Worm (Caenorhabditis elegans) whole organism, L1 larva: ENCODE measurements around the gene C29F5.8.
A peak's percentile ranks its signal among the peaks of the same experiment; 100 is the strongest.

Experiments used
- C04F5.9 ChIP-seq: sonication (generic microtip); optimal IDR thresholded peaks from 2 replicates; lab custom pipeline; 2016; ENCODE audit warnings: missing genetic modification characterization, missing compliant biosample characterization
- F16B12.6 ChIP-seq: fragments of 150-350 bp; optimal IDR thresholded peaks from 2 replicates; lab custom pipeline; 2014; ENCODE audit warnings: missing biosample characterization, missing genetic modification characterization
- ama-1 ChIP-seq: fragments of 150-350 bp; optimal IDR thresholded peaks from 2 replicates; lab custom pipeline; 2014
- ceh-88 ChIP-seq: fragments of 200-800 bp; sonication (Bioruptor generic); IDR thresholded peaks from 2 replicates; pipeline ENCODE4 v1.3.6; 2022; ENCODE audit warnings: missing genetic modification characterization, missing compliant biosample characterization
- ces-1 ChIP-seq: fragments of 150-350 bp; optimal IDR thresholded peaks from 2 replicates; lab custom pipeline; 2014; ENCODE audit warnings: missing biosample characterization, missing genetic modification reagents, missing genetic modification characterization
- dsc-1 ChIP-seq: sonication (generic microtip); optimal IDR thresholded peaks from 2 replicates; lab custom pipeline; 2016; ENCODE audit warnings: mild to moderate bottlenecking, missing genetic modification characterization, missing compliant biosample characterization
- efl-3 ChIP-seq: fragments of 200-800 bp; sonication (Bioruptor generic); optimal IDR thresholded peaks from 2 replicates; lab custom pipeline; 2018; ENCODE audit warnings: mild to moderate bottlenecking, missing genetic modification characterization, missing compliant biosample characterization
- egl-27 ChIP-seq, 2 experiments: fragments of 150-350 bp in 1 of 2; sonication (generic microtip); optimal IDR thresholded peaks; 3 replicates each; lab custom pipeline; 2017 to 2018; ENCODE audit warnings: missing biosample characterization in 2 of 2, missing genetic modification characterization in 2 of 2, missing genetic modification reagents in 2 of 2
- elt-2 ChIP-seq: sonication (generic microtip); optimal IDR thresholded peaks from 2 replicates; lab custom pipeline; 2016; ENCODE audit warnings: missing genetic modification characterization, mild to moderate bottlenecking, inconsistent platforms, missing compliant biosample characterization, missing genetic modification reagents
- elt-3 ChIP-seq, 6 experiments: fragments of 150-350 bp in 1 of 6; sonication (generic microtip); optimal IDR thresholded peaks; 2 replicates each; lab custom pipeline; 2017 to 2018; ENCODE audit warnings: missing biosample characterization in 6 of 6, missing genetic modification characterization in 6 of 6, inconsistent platforms in 1 of 6
- grh-1 ChIP-seq: fragments of 200-800 bp; sonication (Bioruptor generic); IDR thresholded peaks from 2 replicates; pipeline ENCODE4 v1.3.6; 2022; ENCODE audit warnings: missing genetic modification reagents, missing genetic modification characterization, missing compliant biosample characterization
- irx-1 ChIP-seq: sonication (generic microtip); optimal IDR thresholded peaks from 2 replicates; lab custom pipeline; 2016; ENCODE audit warnings: missing genetic modification characterization, missing compliant biosample characterization
- lin-13 ChIP-seq: fragments of 150-350 bp; optimal IDR thresholded peaks from 2 replicates; lab custom pipeline; 2014; ENCODE audit warnings: missing biosample characterization, missing genetic modification reagents, missing genetic modification characterization
- lin-15B ChIP-seq: fragments of 150-350 bp; sonication (generic microtip); optimal IDR thresholded peaks from 3 replicates; lab custom pipeline; 2014; ENCODE audit warnings: missing biosample characterization, missing genetic modification characterization
- lin-39 ChIP-seq: fragments of 150-350 bp; optimal IDR thresholded peaks from 2 replicates; lab custom pipeline; 2014; ENCODE audit warnings: missing biosample characterization, missing genetic modification reagents, missing genetic modification characterization
- nhr-11 ChIP-seq: fragments of 150-350 bp; optimal IDR thresholded peaks from 2 replicates; lab custom pipeline; 2014; ENCODE audit warnings: missing biosample characterization, missing genetic modification characterization
- nhr-19 ChIP-seq: fragments of 200-800 bp; sonication (Bioruptor generic); conservative IDR thresholded peaks from 2 replicates; pipeline ENCODE4 v1.3.6; 2022; ENCODE audit warnings: missing genetic modification characterization, missing compliant biosample characterization
- nhr-20 ChIP-seq: sonication (generic microtip); optimal IDR thresholded peaks from 2 replicates; lab custom pipeline; 2016; ENCODE audit warnings: mild to moderate bottlenecking, missing genetic modification characterization, missing compliant biosample characterization
- nhr-28 ChIP-seq: fragments of 150-350 bp; optimal IDR thresholded peaks from 2 replicates; lab custom pipeline; 2014; ENCODE audit warnings: missing biosample characterization, missing genetic modification characterization
- nhr-47 ChIP-seq: sonication (generic microtip); optimal IDR thresholded peaks from 2 replicates; lab custom pipeline; 2016; ENCODE audit warnings: mild to moderate bottlenecking, missing genetic modification characterization, moderate library complexity, missing compliant biosample characterization
- nhr-71 ChIP-seq: sonication (generic microtip); optimal IDR thresholded peaks from 2 replicates; lab custom pipeline; 2016; ENCODE audit warnings: mild to moderate bottlenecking, missing genetic modification characterization, moderate library complexity, missing compliant biosample characterization
- nhr-77 ChIP-seq: fragments of 150-350 bp; optimal IDR thresholded peaks from 2 replicates; lab custom pipeline; 2014; ENCODE audit warnings: missing biosample characterization, missing genetic modification characterization
- nhr-84 ChIP-seq: sonication (generic microtip); optimal IDR thresholded peaks from 2 replicates; lab custom pipeline; 2017; ENCODE audit warnings: missing biosample characterization, missing genetic modification characterization
- nhr-85 ChIP-seq: sonication (generic microtip); peaks from one replicate; lab custom pipeline; 2016; ENCODE audit warnings: missing genetic modification characterization, inconsistent platforms, missing compliant biosample characterization
- pax-3 ChIP-seq: fragments of 200-800 bp; sonication (Bioruptor generic); optimal IDR thresholded peaks from 2 replicates; lab custom pipeline; 2018; ENCODE audit warnings: mild to moderate bottlenecking, missing genetic modification characterization, moderate library complexity, missing compliant biosample characterization
- rnt-1 ChIP-seq: sonication (generic microtip); optimal IDR thresholded peaks from 2 replicates; lab custom pipeline; 2016; ENCODE audit warnings: mild to moderate bottlenecking, missing genetic modification characterization, moderate library complexity, missing compliant biosample characterization
- snu-23 ChIP-seq: sonication (generic microtip); optimal IDR thresholded peaks from 2 replicates; lab custom pipeline; 2016; ENCODE audit warnings: missing genetic modification characterization, missing compliant biosample characterization
- sptf-1 ChIP-seq: fragments of 150-350 bp; optimal IDR thresholded peaks from 2 replicates; lab custom pipeline; 2014; ENCODE audit warnings: missing biosample characterization, missing genetic modification characterization
- swsn-7 ChIP-seq: sonication (generic microtip); optimal IDR thresholded peaks from 2 replicates; lab custom pipeline; 2016; ENCODE audit warnings: missing genetic modification characterization, missing compliant biosample characterization
- tbx-2 ChIP-seq: sonication (generic microtip); optimal IDR thresholded peaks from 2 replicates; lab custom pipeline; 2016; ENCODE audit warnings: missing genetic modification characterization, missing compliant biosample characterization
- unc-130 ChIP-seq: fragments of 150-350 bp; optimal IDR thresholded peaks from 2 replicates; lab custom pipeline; 2017; ENCODE audit warnings: missing biosample characterization, missing genetic modification characterization, inconsistent platforms
- unc-62 ChIP-seq: fragments of 150-350 bp; optimal IDR thresholded peaks from 2 replicates; lab custom pipeline; 2014; ENCODE audit warnings: missing biosample characterization, missing genetic modification reagents, missing genetic modification characterization
- unc-98 ChIP-seq: fragments of 200-800 bp; sonication (Bioruptor generic); IDR thresholded peaks from 2 replicates; pipeline ENCODE4 v1.3.6; 2022; ENCODE audit warnings: missing genetic modification characterization, missing compliant biosample characterization
- zip-4 ChIP-seq: fragments of 200-800 bp; sonication (Bioruptor generic); optimal IDR thresholded peaks from 2 replicates; lab custom pipeline; 2018; ENCODE audit warnings: mild to moderate bottlenecking, missing genetic modification characterization, moderate library complexity, missing compliant biosample characterization
- ztf-4 ChIP-seq: fragments of 150-350 bp; optimal IDR thresholded peaks from 2 replicates; lab custom pipeline; 2014; ENCODE audit warnings: missing biosample characterization, missing genetic modification characterization

C29F5.8 gene

DNA sequence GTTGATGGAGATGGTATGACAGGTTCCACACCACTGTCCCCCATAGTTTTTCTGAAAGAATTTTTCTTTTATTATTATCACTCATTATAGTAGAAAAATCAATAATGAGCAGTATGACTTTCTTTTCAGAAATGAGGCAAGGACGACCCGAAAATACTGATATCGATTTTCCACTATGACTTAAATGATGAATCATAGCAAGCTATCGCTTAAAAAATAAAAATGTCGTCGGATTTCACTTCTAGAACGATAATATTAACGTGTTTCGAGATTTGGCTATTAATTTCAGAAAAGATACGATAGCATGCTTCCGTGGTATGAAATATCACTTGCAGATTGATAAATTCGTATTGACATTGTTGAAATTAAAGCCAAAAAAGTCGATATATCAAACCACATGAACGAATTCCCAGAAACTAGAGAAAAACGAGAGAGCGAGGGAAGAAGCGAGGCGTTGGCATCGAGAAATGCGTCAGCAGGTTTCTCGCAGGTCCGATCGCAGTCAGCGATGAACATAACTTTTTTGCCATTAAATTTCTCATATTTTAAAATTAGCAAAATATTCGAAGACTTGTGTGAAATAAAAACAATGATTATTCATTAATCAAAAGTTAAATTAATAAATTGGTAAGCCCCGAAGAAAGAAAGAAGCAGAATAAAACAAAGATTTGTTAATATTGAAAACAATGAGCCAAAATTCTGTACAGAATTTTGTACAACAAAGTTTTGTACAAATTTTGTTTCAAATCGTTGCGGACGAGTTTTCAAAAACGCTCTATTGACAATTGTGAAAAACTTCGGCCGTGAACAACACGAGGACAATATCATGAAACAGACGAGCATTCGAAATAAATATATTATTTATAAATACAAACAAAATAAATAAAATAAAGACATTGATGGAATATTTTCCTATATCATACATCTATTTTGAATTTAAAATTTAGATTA lies 49.4 kb downstream of the C29F5.8 start, which contains the start of gene C32D5.11 (continued):
- TF ChIP-seq ceh-88 (GFP tag; lab: Robert Waterston, UW): no peak
- no peak for TF ChIP-seq sptf-1 (tag; lab: Kevin White, UChicago)
- no peak for TF ChIP-seq ces-1 (GFP tag; lab: Kevin White, UChicago)
- TF ChIP-seq unc-130 (tag; lab: Kevin White, UChicago): peak; percentile 49
- TF ChIP-seq C04F5.9 (tag; lab: Kevin White, UChicago): peak; percentile 8
- no peak for TF ChIP-seq unc-62 (GFP tag; lab: Kevin White, UChicago)
- TF ChIP-seq nhr-71 (tag; lab: Kevin White, UChicago): peak; percentile 89
- no peak for TF ChIP-seq unc-98 (GFP tag; lab: Robert Waterston, UW)
- TF ChIP-seq snu-23: peak; percentile 88
- TF ChIP-seq tbx-2 (tag; lab: Kevin White, UChicago): peak; percentile 73
- no peak for TF ChIP-seq nhr-84
- TF ChIP-seq nhr-20: peak; percentile 87
- no peak for TF ChIP-seq nhr-11 (tag; lab: Kevin White, UChicago)
- TF ChIP-seq lin-15B (tag; lab: Kevin White, UChicago): peak; percentile 57
- no peak for TF ChIP-seq efl-3 (GFP tag; lab: Kevin White, UChicago)
- no peak for TF ChIP-seq zip-4 (GFP tag; lab: Kevin White, UChicago)
- TF ChIP-seq nhr-28 (tag; lab: Kevin White, UChicago): no peak
- TF ChIP-seq lin-39 (tag; lab: Kevin White, UChicago): peak; percentile 12
- peak; percentile 72 for TF ChIP-seq nhr-19 (GFP tag; lab: Robert Waterston, UW)
- peak; percentile 68 for TF ChIP-seq dsc-1 (tag; lab: Kevin White, UChicago)
- peak; percentile 86 for TF ChIP-seq rnt-1 (tag; lab: Kevin White, UChicago)
- peak; percentile 17 for TF ChIP-seq pax-3 (tag; lab: Kevin White, UChicago)
- no peak for TF ChIP-seq elt-2 (tag; lab: Kevin White, UChicago)
- peak; percentile 54 for TF ChIP-seq F16B12.6
- peak; percentile 63 for TF ChIP-seq irx-1 (tag; lab: Kevin White, UChicago)
- TF ChIP-seq elt-3 (tag; optimal IDR thresholded peaks at IDR 0.05; lab: Kevin White, UChicago): peak in 2 of 6 experiments; percentile 17 to 45
- TF ChIP-seq ztf-4: peak; percentile 63
- peak; percentile 69 for TF ChIP-seq lin-13 (GFP tag; lab: Kevin White, UChicago)
- TF ChIP-seq egl-27 (tag; optimal IDR thresholded peaks at IDR 0.05; lab: Kevin White, UChicago): no peak
- peak; percentile 84 for TF ChIP-seq nhr-47 (tag; lab: Kevin White, UChicago)
- TF ChIP-seq swsn-7 (tag; lab: Kevin White, UChicago): peak; percentile 83
- TF ChIP-seq nhr-77 (tag; lab: Kevin White, UChicago): peak; percentile 72
- TF ChIP-seq grh-1 (GFP tag; lab: Robert Waterston, UW): peak; percentile 32; the same call in 1 of the 2 replicates
- peak; percentile 82 for TF ChIP-seq nhr-85 (tag; lab: Kevin White, UChicago)
- no peak for TF ChIP-seq ama-1 (lab: Kevin White, UChicago)
